Fruit fly (Drosophila melanogaster): ENCODE measurements around the gene CG7300.

Gene CG7300

DNA sequence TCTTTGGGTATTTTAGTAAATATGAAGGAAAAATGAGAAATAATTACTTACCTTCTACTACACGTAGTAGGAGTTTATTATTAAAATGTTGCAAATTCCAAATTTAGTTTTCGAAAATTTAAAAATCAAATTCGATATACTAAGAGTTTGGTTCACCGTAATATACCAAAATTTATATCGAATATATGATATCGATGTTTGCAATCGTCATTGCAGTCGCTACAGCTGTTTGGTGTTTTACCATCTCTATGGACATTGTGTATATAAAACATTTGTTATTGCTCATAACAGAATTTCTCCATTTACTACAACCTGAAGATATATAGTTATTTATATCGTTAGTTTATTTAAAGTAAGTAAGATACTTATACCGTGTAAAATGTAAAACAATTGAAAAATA, 30.9 kb upstream of the CG7300 start, which contains the start of gene CG6443 (continued):
- no peak for TF ChIP-seq Kr (GFP tag; optimal IDR thresholded peaks at IDR 0.05)
- no peak for TF ChIP-seq CG3847 (GFP tag; IDR thresholded peaks at IDR 0.05)
- TF ChIP-seq zen2 (GFP tag; IDR thresholded peaks at IDR 0.05; ENCODE audit: partially characterized antibody), result peak; percentile 8; the same call in 1 of the 3 replicates
- TF ChIP-seq CG11247 (GFP tag; IDR thresholded peaks at IDR 0.05), result no peak
- TF ChIP-seq CG12769 (tag; optimal IDR thresholded peaks at IDR 0.05), result no peak
- TF ChIP-seq nmo (GFP tag; optimal IDR thresholded peaks at IDR 0.05), result peak; percentile 37
- peak; percentile 19 for TF ChIP-seq CG14710 (tag; optimal IDR thresholded peaks at IDR 0.05)
- peak; percentile 68 for TF ChIP-seq bbx (GFP tag; IDR thresholded peaks at IDR 0.05; ENCODE audit: partially characterized antibody)
- peak; percentile 90 for TF ChIP-seq CG13287 (GFP tag; IDR thresholded peaks at IDR 0.05; ENCODE audit: partially characterized antibody)

DNA sequence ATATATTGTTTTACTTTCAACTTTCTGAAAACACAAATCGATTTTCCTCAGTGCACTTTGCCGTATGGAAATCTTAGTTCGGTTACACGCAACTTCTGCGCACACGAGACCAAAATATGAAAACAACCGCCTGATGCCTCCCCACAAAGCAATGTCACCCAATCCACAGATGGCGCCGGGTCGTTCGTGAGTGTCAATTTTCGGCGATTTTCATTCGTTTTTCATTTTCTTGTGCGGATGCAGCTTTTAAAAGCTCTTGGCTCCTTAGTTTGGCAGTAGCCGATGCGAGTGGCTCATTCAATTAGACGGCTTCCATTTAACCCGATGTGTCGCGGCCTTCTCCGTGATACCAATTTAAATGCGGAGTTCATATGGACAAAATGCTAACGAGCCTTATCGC, 26.1 kb upstream of the CG7300 start, which contains the start of gene CG6431:
Gene CG6431 (plus strand): TSS at position 301 of the 400 bp plus-strand sequence.
- TF ChIP-seq CG3726 (GFP tag; IDR thresholded peaks at IDR 0.05) (peak; percentile 19; the same call in 1 of the 3 replicates), bowl (GFP tag; IDR thresholded peaks at IDR 0.05) (no peak)

DNA sequence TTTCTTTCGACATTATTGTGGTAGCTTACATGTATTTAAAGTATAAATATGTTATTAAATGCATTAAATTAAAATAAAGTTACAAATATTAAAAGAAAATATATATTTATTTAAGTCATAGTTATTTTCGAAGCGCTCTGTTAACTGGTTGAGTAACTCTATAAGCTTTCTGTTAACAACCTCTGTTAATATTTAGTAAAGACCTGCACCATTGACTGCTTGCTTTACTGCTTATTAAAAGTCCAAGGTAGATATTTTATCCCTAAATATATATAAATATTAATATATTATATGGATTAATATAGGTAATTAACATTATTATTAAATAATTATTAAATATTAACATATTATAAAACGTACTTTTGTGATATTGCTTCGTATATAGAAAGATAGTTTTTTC, 23.7 kb upstream of the CG7300 start:
- TF ChIP-seq Sox100B (GFP tag; optimal IDR thresholded peaks at IDR 0.05) (no peak), hb (GFP tag; IDR thresholded peaks at IDR 0.05; ENCODE audit: partially characterized antibody) (no peak), vfl (GFP tag; optimal IDR thresholded peaks at IDR 0.05) (no peak), yki (optimal IDR thresholded peaks at IDR 0.05) (no peak), Xbp1 (GFP tag; optimal IDR thresholded peaks at IDR 0.05) (no peak), lmd (GFP tag; IDR thresholded peaks at IDR 0.05) (no peak), eyg (GFP tag; optimal IDR thresholded peaks at IDR 0.05) (no peak), CG31365 (tag; optimal IDR thresholded peaks at IDR 0.05) (peak; percentile 77), CHES-1-like (GFP tag; optimal IDR thresholded peaks at IDR 0.05) (no peak), Max (GFP tag; optimal IDR thresholded peaks at IDR 0.05) (no peak), CG11504 (tag; optimal IDR thresholded peaks at IDR 0.05) (peak; percentile 36), disco-r (GFP tag; optimal IDR thresholded peaks at IDR 0.05) (no peak), jumu (GFP tag; optimal IDR thresholded peaks at IDR 0.05) (no peak), zf30C (GFP tag; optimal IDR thresholded peaks at IDR 0.05) (no peak), stwl (tag; optimal IDR thresholded peaks at IDR 0.05) (peak; percentile 66), CG17359 (tag; optimal IDR thresholded peaks at IDR 0.05) (no peak), zfh1 (GFP tag; IDR thresholded peaks at IDR 0.05) (no peak), ac (GFP tag; optimal IDR thresholded peaks at IDR 0.05) (no peak), dati (GFP tag; IDR thresholded peaks at IDR 0.05) (no peak), ash1 (GFP tag; optimal IDR thresholded peaks at IDR 0.05) (no peak), ind (GFP tag; optimal IDR thresholded peaks at IDR 0.05) (no peak), ttk (GFP tag; IDR thresholded peaks at IDR 0.05) (no peak), CG12391 (tag; optimal IDR thresholded peaks at IDR 0.05) (no peak), CTCF (GFP tag; optimal IDR thresholded peaks at IDR 0.05) (peak; percentile 17), Hmr (GFP tag; optimal IDR thresholded peaks at IDR 0.05) (no peak), Aef1 (GFP tag; IDR thresholded peaks at IDR 0.05) (no peak)

DNA sequence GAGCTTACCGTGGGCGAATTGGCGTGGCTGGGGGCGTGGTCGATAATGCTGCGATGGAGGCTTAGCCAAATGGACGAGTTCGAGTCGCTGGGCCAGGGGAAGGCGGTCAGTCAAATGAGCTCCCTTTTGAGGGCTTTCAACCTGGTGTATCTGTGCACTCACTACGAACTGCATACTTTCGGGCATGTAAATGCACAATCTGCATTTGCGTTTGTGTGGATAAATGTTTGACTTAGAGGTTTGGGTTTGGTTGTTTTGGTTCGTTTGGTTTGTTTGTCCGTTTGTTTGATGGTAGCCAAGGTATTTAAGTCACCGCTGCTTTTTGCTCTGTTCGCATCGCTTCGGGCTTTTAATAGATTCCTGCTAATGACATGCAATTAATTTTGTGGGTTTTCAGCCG, 13.4 kb upstream of the CG7300 start:
- no peak for TF ChIP-seq Atf6 (GFP tag; IDR thresholded peaks at IDR 0.05)
- 0 out of 3 replicates have a peak, but pooled peaks have one; percentile 19 for TF ChIP-seq hb (GFP tag; IDR thresholded peaks at IDR 0.05; ENCODE audit: partially characterized antibody)
- TF ChIP-seq CG17802 (tag; optimal IDR thresholded peaks at IDR 0.05), result no peak
- TF ChIP-seq tx (GFP tag; optimal IDR thresholded peaks at IDR 0.05), result no peak
- no peak for TF ChIP-seq z (GFP tag; IDR thresholded peaks at IDR 0.05)
- no peak for TF ChIP-seq toy (GFP tag; IDR thresholded peaks at IDR 0.05)
- no peak for TF ChIP-seq CG14050 (GFP tag; IDR thresholded peaks at IDR 0.05)
- TF ChIP-seq Elba2 (GFP tag; optimal IDR thresholded peaks at IDR 0.05), result no peak
- TF ChIP-seq CG1602 (GFP tag; optimal IDR thresholded peaks at IDR 0.05), result no peak
- no peak for TF ChIP-seq lola (GFP tag; optimal IDR thresholded peaks at IDR 0.05)
- 0 out of 2 replicates have a peak, but pooled peaks have one; percentile 19 for TF ChIP-seq lmd (GFP tag; IDR thresholded peaks at IDR 0.05)
- TF ChIP-seq Med (GFP tag), result no peak
- TF ChIP-seq CG15696 (tag; optimal IDR thresholded peaks at IDR 0.05), result no peak
- peak; percentile 37; the same call in 1 of the 2 replicates for TF ChIP-seq crol (GFP tag; IDR thresholded peaks at IDR 0.05)
